Worm (Caenorhabditis elegans): ENCODE measurements around the gene fis-2.

DNA sequence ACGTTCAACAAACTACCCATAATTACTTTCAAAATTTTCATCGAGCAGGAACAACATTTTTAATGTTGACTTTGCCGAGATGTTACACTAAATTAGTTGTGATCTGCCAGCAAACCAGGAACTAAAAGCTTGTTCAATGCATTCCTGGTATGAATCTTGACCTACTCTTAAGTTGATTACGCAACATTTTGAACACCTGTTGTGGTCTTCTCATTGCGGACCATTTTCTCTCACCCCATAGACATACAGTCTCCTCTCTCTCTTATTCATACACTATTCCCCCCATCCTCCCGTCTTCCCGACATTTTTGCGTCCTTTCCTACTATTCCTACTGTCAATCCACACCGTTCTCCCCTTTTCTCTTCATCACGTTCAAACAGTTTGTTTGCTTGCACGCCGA lies 11.5 kb downstream of the fis-2 start:
- TF ChIP-seq med-1 (GFP tag; optimal IDR thresholded peaks at IDR 0.05; ENCODE audit: insufficient read depth) (no peak), tab-1 (GFP tag; IDR thresholded peaks at IDR 0.05) (no peak), ref-1 (GFP tag; conservative IDR thresholded peaks at IDR 0.05) (no peak), flt-1 (GFP tag; IDR thresholded peaks at IDR 0.05) (no peak), ztf-23 (GFP tag; IDR thresholded peaks at IDR 0.05) (no peak), cog-1 (tag; optimal IDR thresholded peaks at IDR 0.05) (no peak), ztf-29 (GFP tag; IDR thresholded peaks at IDR 0.05) (no peak)
